Worm (Caenorhabditis elegans) whole organism, early embryonic: Measurements from ENCODE around the gene col-184.

ENCODE experiments used
- B0310.2 ChIP-seq: sonication (generic microtip); optimal IDR thresholded peaks from 2 replicates; lab custom pipeline; 2016; ENCODE audit warnings: mild to moderate bottlenecking, missing genetic modification characterization, missing compliant biosample characterization
- F13C5.2 ChIP-seq: sonication (generic microtip); optimal IDR thresholded peaks from 2 replicates; lab custom pipeline; 2017; ENCODE audit warnings: mild to moderate bottlenecking, missing genetic modification characterization, inconsistent platforms, missing compliant biosample characterization
- aly-1 ChIP-seq: sonication (generic microtip); optimal IDR thresholded peaks from 2 replicates; lab custom pipeline; 2016; ENCODE audit warnings: missing genetic modification characterization, missing compliant biosample characterization
- ama-1 ChIP-seq: fragments of 150-350 bp; optimal IDR thresholded peaks from 2 replicates; lab custom pipeline; 2014
- ceh-13 ChIP-seq: fragments of 200-800 bp; sonication (Bioruptor generic); optimal IDR thresholded peaks from 2 replicates; lab custom pipeline; 2018; ENCODE audit warnings: mild to moderate bottlenecking, missing genetic modification characterization, missing compliant biosample characterization
- ceh-36 ChIP-seq: sonication (generic microtip); optimal IDR thresholded peaks from 2 replicates; lab custom pipeline; 2016; ENCODE audit warnings: missing genetic modification characterization, inconsistent platforms, missing compliant biosample characterization
- ets-7 ChIP-seq: sonication (generic microtip); optimal IDR thresholded peaks from 2 replicates; lab custom pipeline; 2016; ENCODE audit warnings: missing genotype, missing genetic modification characterization, missing compliant biosample characterization
- flt-1 ChIP-seq: fragments of 200-800 bp; sonication (Bioruptor generic); IDR thresholded peaks from 2 replicates; pipeline ENCODE4 v1.3.6; 2022; ENCODE audit warnings: missing genetic modification characterization, missing compliant biosample characterization
- hmbx-1 ChIP-seq: sonication (generic microtip); optimal IDR thresholded peaks from 2 replicates; lab custom pipeline; 2016; ENCODE audit warnings: mild to moderate bottlenecking, missing genetic modification characterization, missing compliant biosample characterization
- hnd-1 ChIP-seq: sonication (generic microtip); optimal IDR thresholded peaks from 2 replicates; lab custom pipeline; 2016; ENCODE audit warnings: missing genetic modification characterization, missing compliant biosample characterization
- scrt-1 ChIP-seq: fragments of 200-800 bp; sonication (Bioruptor generic); IDR thresholded peaks from 2 replicates; pipeline ENCODE4 v1.3.6; 2022; ENCODE audit warnings: missing genetic modification characterization, missing compliant biosample characterization
- sea-1 ChIP-seq: fragments of 200-800 bp; sonication (Bioruptor generic); conservative IDR thresholded peaks from 2 replicates; pipeline ENCODE4 v1.3.6; 2022; ENCODE audit warnings: missing genetic modification characterization, missing compliant biosample characterization
- tbx-37 ChIP-seq: fragments of 200-800 bp; sonication (Bioruptor generic); conservative IDR thresholded peaks from 2 replicates; pipeline ENCODE4 v1.3.6; 2022; ENCODE audit warnings: missing genetic modification reagents, missing genetic modification characterization, missing compliant biosample characterization

DNA sequence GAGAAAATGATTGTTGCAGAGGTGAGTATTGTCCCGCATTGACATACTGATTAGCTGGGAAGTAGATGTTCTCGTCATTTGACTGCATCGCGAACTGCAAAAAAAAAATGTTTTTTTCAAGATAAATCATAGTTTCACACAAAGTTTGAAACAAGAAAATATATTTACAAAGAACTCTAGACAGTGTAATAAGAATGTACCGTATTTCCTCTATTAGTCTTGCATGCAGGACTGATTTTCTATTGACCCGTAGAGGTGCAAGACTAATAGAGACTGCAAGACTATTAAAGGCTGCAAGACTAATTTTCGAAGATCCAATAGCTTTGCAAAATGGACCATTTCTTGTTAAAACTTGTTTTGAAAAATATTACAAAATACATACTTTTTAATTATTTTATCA is 45.9 kb upstream of the col-184 start, which contains the start of gene fkh-3:
- TF ChIP-seq ceh-36 (no peak), ceh-13 (GFP tag; lab: Kevin White, UChicago) (no peak), hmbx-1 (tag; lab: Kevin White, UChicago) (no peak), flt-1 (no peak), ama-1 (no peak), scrt-1 (GFP tag; lab: Robert Waterston, UW) (no peak), B0310.2 (tag; lab: Kevin White, UChicago) (no peak), hnd-1 (tag; lab: Kevin White, UChicago) (no peak), aly-1 (tag; lab: Kevin White, UChicago) (no peak), ets-7 (tag; lab: Kevin White, UChicago) (no peak), sea-1 (no peak), F13C5.2 (no peak), tbx-37 (GFP tag; lab: Robert Waterston, UW) (no peak)
